Worm (Caenorhabditis elegans): ENCODE results near the gene F29A7.8.

The F29A7.8 gene

ce11 chrII:2757954-2758353 lies at the start of gene F29A7.8:
F29A7.8 (minus strand) TSS chrII:2758054.
- TF ChIP-seq hlh-15 (tag; optimal IDR thresholded peaks at IDR 0.05): no peak
- no peak for TF ChIP-seq madf-2 (tag; optimal IDR thresholded peaks at IDR 0.05)
- no peak for TF ChIP-seq tbx-7 (tag; optimal IDR thresholded peaks at IDR 0.05)
- TF ChIP-seq ceh-24 (tag; optimal IDR thresholded peaks at IDR 0.05): no peak
- no peak for TF ChIP-seq che-1 (tag; optimal IDR thresholded peaks at IDR 0.05)
- TF ChIP-seq hlh-6 (tag; optimal IDR thresholded peaks at IDR 0.05): no peak
- no peak for TF ChIP-seq tbx-2 (tag; optimal IDR thresholded peaks at IDR 0.05)
- no peak for TF ChIP-seq unc-86 (tag; optimal IDR thresholded peaks at IDR 0.05)
- TF ChIP-seq ceh-22 (tag; optimal IDR thresholded peaks at IDR 0.05): no peak
- TF ChIP-seq ama-1 (optimal IDR thresholded peaks at IDR 0.05): no peak
- no peak for TF ChIP-seq ets-4 (tag; optimal IDR thresholded peaks at IDR 0.05)
- TF ChIP-seq elt-4 (tag; optimal IDR thresholded peaks at IDR 0.05): no peak
- no peak for TF ChIP-seq ceh-9 (tag; optimal IDR thresholded peaks at IDR 0.05)
- TF ChIP-seq pat-9 (tag; optimal IDR thresholded peaks at IDR 0.05): no peak
- no peak for TF ChIP-seq ceh-48 (tag; optimal IDR thresholded peaks at IDR 0.05)
- TF ChIP-seq ceh-14 (tag; optimal IDR thresholded peaks at IDR 0.05): no peak
- no peak for TF ChIP-seq ceh-2 (tag; optimal IDR thresholded peaks at IDR 0.05)
- TF ChIP-seq nfya-1 (tag; optimal IDR thresholded peaks at IDR 0.05): no peak

- TF ChIP-seq Y22D7AL.16 (tag; optimal IDR thresholded peaks at IDR 0.05) (no peak), pat-9 (tag; optimal IDR thresholded peaks at IDR 0.05) (no peak), elt-2 (tag; optimal IDR thresholded peaks at IDR 0.05) (peak; percentile 37)
Measured at ce11 chrII:2805566-2805965, 47.7 kb upstream of the F29A7.8 start.

- TF ChIP-seq ceh-14 (tag; optimal IDR thresholded peaks at IDR 0.05) (no peak), ceh-22 (tag; optimal IDR thresholded peaks at IDR 0.05) (no peak), odd-2 (tag; optimal IDR thresholded peaks at IDR 0.05) (no peak), unc-55 (GFP tag; optimal IDR thresholded peaks at IDR 0.05) (no peak), ceh-24 (tag; optimal IDR thresholded peaks at IDR 0.05) (no peak), pqm-1 (tag; optimal IDR thresholded peaks at IDR 0.05) (no peak), unc-86 (tag; optimal IDR thresholded peaks at IDR 0.05) (no peak), elt-4 (tag; optimal IDR thresholded peaks at IDR 0.05) (no peak)
Measured at ce11 chrII:2804949-2805348, 47.1 kb upstream of the F29A7.8 start.

ce11 chrII:2804245-2804644 lies 46.4 kb upstream of the F29A7.8 start:
- peak; percentile 69 for TF ChIP-seq hlh-8 (tag; optimal IDR thresholded peaks at IDR 0.05)
- no peak for TF ChIP-seq unc-3 (GFP tag; conservative IDR thresholded peaks at IDR 0.05)
- no peak for TF ChIP-seq unc-3 (tag; optimal IDR thresholded peaks at IDR 0.05)
- no peak for TF ChIP-seq npax-4 (tag; optimal IDR thresholded peaks at IDR 0.05)
- TF ChIP-seq ref-2 (tag; optimal IDR thresholded peaks at IDR 0.05): no peak
- no peak for TF ChIP-seq odd-2 (tag; optimal IDR thresholded peaks at IDR 0.05)
- TF ChIP-seq unc-55 (GFP tag; optimal IDR thresholded peaks at IDR 0.05): no peak
- TF ChIP-seq ceh-45 (GFP tag; IDR thresholded peaks at IDR 0.05): no peak

ce11 chrII:2802804-2803586 lies 45.1 kb upstream of the F29A7.8 start:
- TF ChIP-seq elt-2 (tag; optimal IDR thresholded peaks at IDR 0.05) (peak; percentile 88), ceh-2 (tag; optimal IDR thresholded peaks at IDR 0.05) (no peak), npax-4 (tag; optimal IDR thresholded peaks at IDR 0.05) (no peak), Y22D7AL.16 (tag; optimal IDR thresholded peaks at IDR 0.05) (no peak)

ce11 chrII:2801764-2802163 lies 43.9 kb upstream of the F29A7.8 start:
- TF ChIP-seq C38D4.7 (GFP tag; optimal IDR thresholded peaks at IDR 0.05): no peak
